Fruit fly (Drosophila melanogaster) whole organism, wandering third instar larva: ENCODE results near the gene CG15892.

Experiments
- Abd-B ChIP-seq: fragments of >200 bp; optimal IDR thresholded peaks from 2 replicates; lab custom pipeline; 2017; ENCODE audit warnings: missing biosample characterization, missing genetic modification characterization
- Hr83 ChIP-seq: fragments of 200-300 bp; sonication (Bioruptor generic); optimal IDR thresholded peaks from 2 replicates; lab custom pipeline; 2016; ENCODE audit warnings: missing biosample characterization, mild to moderate bottlenecking, missing genetic modification characterization, moderate library complexity; ENCODE audit not compliant: poor library complexity, severe bottlenecking
- dl ChIP-seq, 2 experiments: fragments of 175-275, 200-275 bp in 1 of 2; fragments of 200-275 bp in 1 of 2; sonication (Bioruptor generic); optimal IDR thresholded peaks; lab custom pipeline; 2018; ENCODE audit warnings: mild to moderate bottlenecking in 2 of 2, missing biosample characterization in 2 of 2, missing genetic modification characterization in 2 of 2, moderate library complexity in 2 of 2; ENCODE audit not compliant: partially characterized antibody in 2 of 2, insufficient read depth in 1 of 2
- h ChIP-seq: fragments of 200-800 bp; sonication (Bioruptor generic); optimal IDR thresholded peaks from 3 replicates; lab custom pipeline; 2016; ENCODE audit warnings: missing biosample characterization, mild to moderate bottlenecking, missing genetic modification characterization
- usp ChIP-seq: fragments of >200 bp; optimal IDR thresholded peaks from 2 replicates; lab custom pipeline; 2017; ENCODE audit warnings: missing biosample characterization, missing genetic modification characterization

DNA sequence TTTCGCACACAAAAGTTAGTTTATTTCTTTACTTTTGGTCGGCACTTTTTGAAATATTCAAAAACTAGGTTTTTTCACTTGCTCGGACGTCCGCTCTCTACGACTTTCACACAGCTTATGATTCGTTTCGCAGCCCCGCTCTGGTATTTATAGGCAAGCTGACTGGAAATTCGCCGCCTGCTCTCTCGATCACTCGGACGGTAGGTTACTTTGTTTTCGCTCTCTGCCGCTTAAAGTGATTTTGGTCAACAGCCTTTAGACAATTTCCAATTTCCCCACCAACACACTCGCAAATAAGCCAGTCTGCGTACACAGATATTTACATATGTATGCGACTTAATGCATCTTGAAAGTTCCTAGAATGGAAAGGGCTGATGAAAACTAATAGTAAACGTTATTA lies 10.7 kb downstream of the CG15892 start, which contains the start of gene CG11700:
- no peak for TF ChIP-seq Hr83
- no peak for TF ChIP-seq usp
- TF ChIP-seq dl (GFP tag; optimal IDR thresholded peaks at IDR 0.05; lab: Kevin White, UChicago; ENCODE audit: insufficient read depth in 1 of 2, partially characterized antibody in 2 of 2), result no peak
- no peak for TF ChIP-seq Abd-B
- TF ChIP-seq h (GFP tag; lab: Kevin White, UChicago), result no peak
